Fruit fly (Drosophila melanogaster): ENCODE results near the gene AdoR.

Gene AdoR

DNA sequence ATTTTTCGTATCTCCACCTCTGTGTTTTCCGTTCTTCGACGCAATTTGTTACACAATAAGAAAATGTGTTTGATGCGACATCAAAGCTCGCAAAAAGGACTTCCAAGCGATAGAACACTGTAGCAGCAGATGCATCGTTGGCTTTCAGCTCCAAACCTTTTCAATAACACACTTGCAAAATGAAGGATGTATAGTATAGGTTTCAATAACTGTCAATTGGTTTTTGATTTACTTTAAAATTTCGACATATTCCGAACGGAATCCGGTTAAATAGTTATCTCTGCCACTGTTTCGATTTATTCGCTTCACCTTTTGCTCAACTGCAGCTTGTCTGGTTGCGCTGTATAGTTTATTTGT, 48.5 kb downstream of the AdoR start:
- no peak for TF ChIP-seq Hr83 (GFP tag; optimal IDR thresholded peaks at IDR 0.05; ENCODE audit: poor library complexity, severe bottlenecking)
- no peak for TF ChIP-seq CG9705 (GFP tag; optimal IDR thresholded peaks at IDR 0.05)
- TF ChIP-seq foxo (GFP tag; optimal IDR thresholded peaks at IDR 0.05), result peak in 1 of 2 experiments; percentile 32
- peak; percentile 25 for TF ChIP-seq ey (GFP tag; optimal IDR thresholded peaks at IDR 0.05)
- no peak for TF ChIP-seq dsf (GFP tag; optimal IDR thresholded peaks at IDR 0.05; ENCODE audit: borderline replicate concordance)
- TF ChIP-seq HLH106 (tag; optimal IDR thresholded peaks at IDR 0.05), result peak; percentile 27
- TF ChIP-seq h (GFP tag; optimal IDR thresholded peaks at IDR 0.05), result peak; percentile 19
- TF ChIP-seq Hnf4 (GFP tag; optimal IDR thresholded peaks at IDR 0.05), result no peak
- peak; percentile 35 for TF ChIP-seq woc (GFP tag; optimal IDR thresholded peaks at IDR 0.05)
- no peak for TF ChIP-seq Jra (GFP tag; optimal IDR thresholded peaks at IDR 0.05)
- no peak for TF ChIP-seq GATAd (GFP tag; optimal IDR thresholded peaks at IDR 0.05)
- TF ChIP-seq Abd-B (GFP tag; optimal IDR thresholded peaks at IDR 0.05), result no peak

DNA sequence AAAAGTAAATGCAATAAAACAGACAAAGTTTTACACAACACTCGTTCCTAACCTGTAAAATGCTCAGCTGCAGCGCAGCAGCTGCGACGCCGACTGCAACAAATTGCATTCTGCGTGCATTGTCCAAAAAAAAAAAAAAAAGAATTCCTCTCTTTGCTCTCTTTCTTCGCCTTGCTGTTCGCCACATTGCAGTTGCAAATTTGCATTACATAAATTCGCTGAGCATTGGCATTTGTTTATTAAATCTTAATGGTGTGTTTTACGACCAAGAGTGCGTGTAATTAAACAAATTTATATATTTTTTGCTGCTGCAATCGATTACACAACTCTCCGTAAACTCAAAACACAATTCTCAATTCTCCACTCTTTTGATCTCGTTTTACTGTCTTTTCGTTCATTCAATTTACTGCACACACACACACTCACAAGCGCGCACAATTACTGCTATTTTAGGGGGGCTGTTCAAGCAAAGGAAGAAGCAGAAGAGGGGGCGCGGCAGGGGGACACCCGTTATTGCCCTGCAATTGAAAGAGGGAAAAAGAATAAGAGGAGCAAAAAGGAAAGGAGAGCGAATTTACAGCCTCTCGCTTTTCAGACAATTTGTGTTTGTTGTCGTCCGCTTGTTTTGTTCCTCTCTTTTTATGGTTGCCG, 49.0 kb downstream of the AdoR start:
- TF ChIP-seq N (GFP tag; optimal IDR thresholded peaks at IDR 0.05) (no peak), Hnf4 (GFP tag; optimal IDR thresholded peaks at IDR 0.05) (peak; percentile 43), lola (GFP tag; optimal IDR thresholded peaks at IDR 0.05) (no peak), Hr83 (GFP tag; optimal IDR thresholded peaks at IDR 0.05; ENCODE audit: poor library complexity, severe bottlenecking) (peak; percentile 3), jim (GFP tag; optimal IDR thresholded peaks at IDR 0.05) (peak; percentile 93), usp (GFP tag; optimal IDR thresholded peaks at IDR 0.05) (no peak), fru (GFP tag; optimal IDR thresholded peaks at IDR 0.05) (peak; percentile 94), psq (GFP tag; optimal IDR thresholded peaks at IDR 0.05) (peak; percentile 99), sv (GFP tag; optimal IDR thresholded peaks at IDR 0.05) (no peak), sage (GFP tag; optimal IDR thresholded peaks at IDR 0.05) (peak; percentile 34), woc (GFP tag; optimal IDR thresholded peaks at IDR 0.05) (no peak), CrebA (GFP tag; optimal IDR thresholded peaks at IDR 0.05; ENCODE audit: borderline replicate concordance) (peak; percentile 52), GATAd (GFP tag; optimal IDR thresholded peaks at IDR 0.05) (no peak), Rel (GFP tag; optimal IDR thresholded peaks at IDR 0.05) (no peak), Rel (tag; optimal IDR thresholded peaks at IDR 0.05) (peak; percentile 68), Sp1 (GFP tag; optimal IDR thresholded peaks at IDR 0.05) (peak; percentile 57), Myc (optimal IDR thresholded peaks at IDR 0.05) (no peak)

DNA sequence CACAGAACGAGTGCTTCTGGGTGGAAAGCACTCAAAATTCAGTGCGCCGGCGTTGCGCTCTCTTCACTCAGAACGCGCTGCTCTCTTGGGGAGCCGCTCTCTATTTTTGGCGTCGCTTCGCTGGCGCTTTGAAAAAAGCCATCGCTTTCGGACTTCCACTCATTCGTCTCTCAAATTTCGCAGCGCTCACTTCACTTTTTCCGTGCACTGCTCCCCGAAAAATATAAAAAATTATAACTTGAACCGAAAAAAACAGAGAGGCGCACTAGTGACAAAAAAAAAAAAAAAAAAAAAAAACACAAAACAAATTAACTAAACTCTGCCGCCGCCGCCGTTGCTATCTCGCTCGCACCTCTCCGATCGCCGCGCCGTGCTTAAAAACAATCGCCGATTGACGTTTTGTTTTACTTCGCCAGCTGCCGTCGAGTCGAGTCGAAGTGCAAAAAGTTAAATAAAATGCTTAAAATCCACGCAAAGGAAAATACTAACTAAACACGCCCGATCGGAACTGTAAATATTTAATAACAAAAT, 50.0 kb downstream of the AdoR start:
- TF ChIP-seq lola (GFP tag; optimal IDR thresholded peaks at IDR 0.05), result no peak
- TF ChIP-seq Rel (GFP tag; optimal IDR thresholded peaks at IDR 0.05), result peak; percentile 40
- TF ChIP-seq Rel (tag; optimal IDR thresholded peaks at IDR 0.05), result peak; percentile 22
- TF ChIP-seq tai (GFP tag; optimal IDR thresholded peaks at IDR 0.05), result no peak
- TF ChIP-seq HLH106 (tag; optimal IDR thresholded peaks at IDR 0.05), result no peak
- peak; percentile 56 for TF ChIP-seq br (GFP tag; optimal IDR thresholded peaks at IDR 0.05)
- TF ChIP-seq dl (GFP tag; optimal IDR thresholded peaks at IDR 0.05; ENCODE audit: insufficient read depth in 1 of 2, partially characterized antibody in 2 of 2), result peak; percentile 88 to 90
- TF ChIP-seq foxo (GFP tag; optimal IDR thresholded peaks at IDR 0.05), result no peak
- no peak for TF ChIP-seq usp (GFP tag; optimal IDR thresholded peaks at IDR 0.05)
- peak; percentile 6 for TF ChIP-seq ey (GFP tag; optimal IDR thresholded peaks at IDR 0.05)
- TF ChIP-seq rgr (GFP tag; optimal IDR thresholded peaks at IDR 0.05), result peak; percentile 26
- TF ChIP-seq jim (GFP tag; optimal IDR thresholded peaks at IDR 0.05), result peak; percentile 34
- TF ChIP-seq brk (GFP tag; optimal IDR thresholded peaks at IDR 0.05), result peak; percentile 26
- peak; percentile 78 for TF ChIP-seq psq (GFP tag; optimal IDR thresholded peaks at IDR 0.05)
- TF ChIP-seq Sp1 (GFP tag; optimal IDR thresholded peaks at IDR 0.05), result peak; percentile 62
- TF ChIP-seq Vsx2 (GFP tag; optimal IDR thresholded peaks at IDR 0.05; ENCODE audit: partially characterized antibody), result peak; percentile 85
- no peak for TF ChIP-seq CG32264 (GFP tag; optimal IDR thresholded peaks at IDR 0.05)
- no peak for TF ChIP-seq dmrt93B (GFP tag; optimal IDR thresholded peaks at IDR 0.05)
- peak; percentile 71 for TF ChIP-seq fru (GFP tag; optimal IDR thresholded peaks at IDR 0.05)
- no peak for TF ChIP-seq sv (GFP tag; optimal IDR thresholded peaks at IDR 0.05)
- peak; percentile 18 for TF ChIP-seq Jra (GFP tag; optimal IDR thresholded peaks at IDR 0.05)
- peak; percentile 33 for TF ChIP-seq h (GFP tag; optimal IDR thresholded peaks at IDR 0.05)
- peak; percentile 97 for TF ChIP-seq Dif (GFP tag; optimal IDR thresholded peaks at IDR 0.05; ENCODE audit: partially characterized antibody)
- TF ChIP-seq CrebA (GFP tag; optimal IDR thresholded peaks at IDR 0.05; ENCODE audit: borderline replicate concordance), result peak; percentile 86
